Worm (Caenorhabditis elegans): Measurements from ENCODE around the gene C31H2.4.

ce11 chrX:5195462-5196160 lies 36.1 kb upstream of the C31H2.4 start, which contains the start of gene pqn-62:
- TF ChIP-seq aly-1 (tag; optimal IDR thresholded peaks at IDR 0.05), result no peak
- TF ChIP-seq hmg-4 (GFP tag; optimal IDR thresholded peaks at IDR 0.05), result no peak
- no peak for TF ChIP-seq hnd-1 (tag; optimal IDR thresholded peaks at IDR 0.05)
- TF ChIP-seq F13C5.2 (tag; optimal IDR thresholded peaks at IDR 0.05), result no peak
- TF ChIP-seq sea-1 (GFP tag; conservative IDR thresholded peaks at IDR 0.05), result no peak
- no peak for TF ChIP-seq tbx-37 (GFP tag; conservative IDR thresholded peaks at IDR 0.05)
- TF ChIP-seq tbx-11 (GFP tag; IDR thresholded peaks at IDR 0.05), result no peak
- no peak for TF ChIP-seq scrt-1 (GFP tag; IDR thresholded peaks at IDR 0.05)
- TF ChIP-seq B0310.2 (tag; optimal IDR thresholded peaks at IDR 0.05), result no peak
- no peak for TF ChIP-seq ama-1 (optimal IDR thresholded peaks at IDR 0.05)
- TF ChIP-seq ets-7 (tag; optimal IDR thresholded peaks at IDR 0.05), result no peak

Data from whole organism, early embryonic.